Fruit fly (Drosophila melanogaster) whole organism, embryonic: ENCODE data around the gene Ythdf.
A peak's percentile ranks its signal among the peaks of the same experiment; 100 is the strongest.

Experiments used
- C15 ChIP-seq: fragments of 200-800 bp; sonication (Bioruptor generic); IDR thresholded peaks from 3 replicates; pipeline ENCODE4 v1.3.6; 2022; ENCODE audit warnings: missing biosample characterization, missing genetic modification characterization
- CG10431 ChIP-seq: fragments of 200-800 bp; sonication (Bioruptor generic); optimal IDR thresholded peaks from 3 replicates; lab custom pipeline; 2018; ENCODE audit warnings: missing biosample characterization, mild to moderate bottlenecking, missing genetic modification characterization
- CG12155 ChIP-seq: fragments of 200-800 bp; sonication (Bioruptor generic); optimal IDR thresholded peaks from 3 replicates; lab custom pipeline; 2016; ENCODE audit warnings: missing biosample characterization, missing genetic modification characterization
- CG12391 ChIP-seq: fragments of 200-800 bp; sonication (Bioruptor generic); optimal IDR thresholded peaks from 3 replicates; lab custom pipeline; 2018; ENCODE audit warnings: missing biosample characterization, mild to moderate bottlenecking, missing genetic modification characterization, moderate library complexity
- CG12659 ChIP-seq: fragments of 200-800 bp; sonication (Bioruptor generic); optimal IDR thresholded peaks from 3 replicates; lab custom pipeline; 2017; ENCODE audit warnings: mild to moderate bottlenecking, missing biosample characterization, missing genetic modification reagents, missing genetic modification characterization
- CG13287 ChIP-seq: fragments of 200-800 bp; sonication (Bioruptor generic); IDR thresholded peaks from 2 replicates; pipeline ENCODE4 v1.3.6; 2022; ENCODE audit warnings: missing biosample characterization, missing genetic modification characterization; ENCODE audit not compliant: partially characterized antibody
- CG17359 ChIP-seq: fragments of 200-800 bp; sonication (Bioruptor generic); optimal IDR thresholded peaks from 3 replicates; lab custom pipeline; 2018; ENCODE audit warnings: missing biosample characterization, mild to moderate bottlenecking, missing genetic modification characterization, moderate library complexity
- CG17568 ChIP-seq: fragments of 200-800 bp; sonication (Bioruptor generic); optimal IDR thresholded peaks from 2 replicates; lab custom pipeline; 2018; ENCODE audit warnings: missing biosample characterization, mild to moderate bottlenecking, missing genetic modification characterization, moderate library complexity
- CG3163 ChIP-seq: fragments of 200-800 bp; sonication (Bioruptor generic); optimal IDR thresholded peaks from 3 replicates; lab custom pipeline; 2016; ENCODE audit warnings: missing biosample characterization, missing genetic modification characterization
- CG33557 ChIP-seq: fragments of 200-800 bp; sonication (Bioruptor generic); optimal IDR thresholded peaks from 2 replicates; lab custom pipeline; 2019; ENCODE audit warnings: missing biosample characterization, mild to moderate bottlenecking, missing genetic modification characterization, moderate library complexity
- CG3838 ChIP-seq: fragments of 200-800 bp; sonication (Bioruptor generic); optimal IDR thresholded peaks from 3 replicates; lab custom pipeline; 2016; ENCODE audit warnings: missing biosample characterization, missing genetic modification characterization
- CG3995 ChIP-seq: fragments of 200-800 bp; sonication (Bioruptor generic); optimal IDR thresholded peaks from 3 replicates; lab custom pipeline; 2016; ENCODE audit warnings: missing biosample characterization, missing genetic modification characterization
- CG4424 ChIP-seq: fragments of 200-800 bp; sonication (Bioruptor generic); optimal IDR thresholded peaks from 3 replicates; lab custom pipeline; 2016; ENCODE audit warnings: missing biosample characterization, missing genetic modification characterization
- CG4617 ChIP-seq: fragments of 200-800 bp; sonication (Bioruptor generic); optimal IDR thresholded peaks from 3 replicates; lab custom pipeline; 2016; ENCODE audit warnings: missing biosample characterization, missing genetic modification characterization, borderline replicate concordance
- CG4707 ChIP-seq: fragments of 200-800 bp; sonication (Bioruptor generic); optimal IDR thresholded peaks from 2 replicates; lab custom pipeline; 2018; ENCODE audit warnings: missing biosample characterization, mild to moderate bottlenecking, missing genetic modification characterization, moderate library complexity
- CG5180 ChIP-seq: fragments of 200-800 bp; sonication (Bioruptor generic); optimal IDR thresholded peaks from 3 replicates; lab custom pipeline; 2017; ENCODE audit warnings: missing biosample characterization, missing genetic modification characterization, mild to moderate bottlenecking, moderate library complexity, missing genetic modification reagents
- CG6654 ChIP-seq: fragments of 200-800 bp; sonication (Bioruptor generic); optimal IDR thresholded peaks from 2 replicates; lab custom pipeline; 2017; ENCODE audit warnings: missing biosample characterization, mild to moderate bottlenecking, missing genetic modification characterization
- CG7963 ChIP-seq: fragments of 200-800 bp; sonication (Bioruptor generic); IDR thresholded peaks from 3 replicates; pipeline ENCODE4 v1.3.6; 2022; ENCODE audit warnings: missing biosample characterization, missing genetic modification characterization; ENCODE audit not compliant: partially characterized antibody
- CG8290 ChIP-seq, 3 experiments: fragments of 200-800 bp; sonication (Bioruptor generic); optimal IDR thresholded peaks; 2 replicates each; lab custom pipeline; 2016 to 2019; ENCODE audit warnings: missing biosample characterization in 3 of 3, missing genetic modification characterization in 3 of 3, mild to moderate bottlenecking in 2 of 3, moderate library complexity in 1 of 3
- CG9797 ChIP-seq: fragments of 200-800 bp; sonication (Bioruptor generic); optimal IDR thresholded peaks from 3 replicates; lab custom pipeline; 2018; ENCODE audit warnings: missing biosample characterization, mild to moderate bottlenecking, missing genetic modification characterization
- CrebB ChIP-seq: fragments of 200-800 bp; sonication (Bioruptor generic); optimal IDR thresholded peaks from 3 replicates; lab custom pipeline; 2018; ENCODE audit warnings: missing biosample characterization, mild to moderate bottlenecking, missing genetic modification characterization
- E2f1 ChIP-seq: fragments of 200-800 bp; sonication (Bioruptor generic); IDR thresholded peaks from 2 replicates; pipeline ENCODE4 v1.3.6; 2022; ENCODE audit warnings: missing biosample characterization, missing genetic modification characterization
- Hey ChIP-seq: fragments of 200-800 bp; sonication (Bioruptor generic); optimal IDR thresholded peaks from 3 replicates; lab custom pipeline; 2018; ENCODE audit warnings: missing biosample characterization, mild to moderate bottlenecking, missing genetic modification characterization
- HmgD ChIP-seq: fragments of 200-800 bp; sonication (Bioruptor generic); optimal IDR thresholded peaks from 3 replicates; lab custom pipeline; 2016; ENCODE audit warnings: missing biosample characterization, missing genetic modification characterization
- Hmr ChIP-seq: fragments of 200-800 bp; sonication (Bioruptor generic); optimal IDR thresholded peaks from 3 replicates; lab custom pipeline; 2017; ENCODE audit warnings: mild to moderate bottlenecking, missing biosample characterization, missing genetic modification reagents, missing genetic modification characterization
- Hr51 ChIP-seq, 2 experiments: fragments of 200-800 bp; sonication (Bioruptor generic); optimal IDR thresholded peaks; 2 replicates in 1 of 2; 3 replicates in 1 of 2; lab custom pipeline; 2016 to 2018; ENCODE audit warnings: missing biosample characterization in 2 of 2, missing genetic modification characterization in 2 of 2, mild to moderate bottlenecking in 1 of 2, moderate library complexity in 1 of 2
- MBD-R2 ChIP-seq: fragments of 200-800 bp; sonication (Bioruptor generic); IDR thresholded peaks from 2 replicates; pipeline ENCODE4 v1.3.6; 2022; ENCODE audit warnings: missing biosample characterization, missing genetic modification characterization
- Mrtf ChIP-seq: fragments of 200-800 bp; sonication (Bioruptor generic); IDR thresholded peaks from 3 replicates; pipeline ENCODE4 v1.3.6; 2022; ENCODE audit warnings: missing biosample characterization, missing genetic modification characterization
- Nf-YA ChIP-seq: fragments of 200-800 bp; sonication (Bioruptor generic); IDR thresholded peaks from 2 replicates; pipeline ENCODE4 v1.3.6; 2022; ENCODE audit warnings: missing biosample characterization, missing genetic modification characterization
- Optix ChIP-seq: fragments of 200-800 bp; sonication (Bioruptor generic); IDR thresholded peaks from 3 replicates; pipeline ENCODE4 v1.3.6; 2022; ENCODE audit warnings: missing biosample characterization, missing genetic modification characterization
- Xrp1 ChIP-seq: fragments of 200-800 bp; sonication (Bioruptor generic); IDR thresholded peaks from 2 replicates; pipeline ENCODE4 v1.3.6; 2022; ENCODE audit warnings: missing biosample characterization, missing genetic modification characterization
- ato ChIP-seq: fragments of 200-800 bp; sonication (Bioruptor generic); IDR thresholded peaks from 2 replicates; pipeline ENCODE4 v1.3.6; 2022; ENCODE audit warnings: missing biosample characterization, missing genetic modification characterization; ENCODE audit not compliant: partially characterized antibody
- cg ChIP-seq: fragments of 200-800 bp; sonication (Bioruptor generic); optimal IDR thresholded peaks from 3 replicates; lab custom pipeline; 2019; ENCODE audit warnings: missing biosample characterization, mild to moderate bottlenecking, missing genetic modification characterization, moderate library complexity
- chinmo ChIP-seq: fragments of 200-800 bp; sonication (Bioruptor generic); IDR thresholded peaks from 4 replicates; pipeline ENCODE4 v1.3.6; 2022; ENCODE audit warnings: missing biosample characterization, missing genetic modification characterization; ENCODE audit not compliant: partially characterized antibody
- crc ChIP-seq: fragments of 200-800 bp; sonication (Bioruptor generic); optimal IDR thresholded peaks from 2 replicates; lab custom pipeline; 2016; ENCODE audit warnings: missing biosample characterization, missing genetic modification characterization
- crp ChIP-seq, 2 experiments: fragments of 200-800 bp; sonication (Bioruptor generic); optimal IDR thresholded peaks; 2 replicates in 1 of 2; 3 replicates in 1 of 2; lab custom pipeline; 2017; ENCODE audit warnings: missing biosample characterization in 2 of 2, missing genetic modification characterization in 2 of 2, mild to moderate bottlenecking in 1 of 2, moderate library complexity in 1 of 2
- disco-r ChIP-seq: fragments of 200-800 bp; sonication (Bioruptor generic); optimal IDR thresholded peaks from 2 replicates; lab custom pipeline; 2016; ENCODE audit warnings: missing biosample characterization, missing genetic modification characterization
- gem ChIP-seq: fragments of 200-800 bp; sonication (Bioruptor generic); optimal IDR thresholded peaks from 2 replicates; lab custom pipeline; 2019; ENCODE audit warnings: missing biosample characterization, mild to moderate bottlenecking, missing genetic modification characterization, moderate library complexity
- gfzf ChIP-seq: fragments of 200-800 bp; sonication (Bioruptor generic); optimal IDR thresholded peaks from 2 replicates; lab custom pipeline; 2016; ENCODE audit warnings: missing biosample characterization, mild to moderate bottlenecking, missing genetic modification characterization, moderate library complexity
- grn ChIP-seq: fragments of 200-800 bp; sonication (Bioruptor generic); optimal IDR thresholded peaks from 3 replicates; lab custom pipeline; 2017; ENCODE audit warnings: missing biosample characterization, missing genetic modification characterization
- gsb-n ChIP-seq: fragments of 200-800 bp; sonication (Bioruptor generic); optimal IDR thresholded peaks from 3 replicates; lab custom pipeline; 2018; ENCODE audit warnings: missing biosample characterization, mild to moderate bottlenecking, missing genetic modification characterization
- her ChIP-seq: fragments of 200-800 bp; sonication (Bioruptor generic); optimal IDR thresholded peaks from 2 replicates; lab custom pipeline; 2016; ENCODE audit warnings: missing biosample characterization, missing genetic modification characterization
- lab ChIP-seq: fragments of 200-800 bp; sonication (Bioruptor generic); optimal IDR thresholded peaks from 3 replicates; lab custom pipeline; 2017; ENCODE audit warnings: missing biosample characterization, missing genetic modification characterization, mild to moderate bottlenecking, moderate library complexity, missing genetic modification reagents
- nerfin-1 ChIP-seq: fragments of 200-800 bp; sonication (Bioruptor generic); optimal IDR thresholded peaks from 3 replicates; lab custom pipeline; 2019; ENCODE audit warnings: missing biosample characterization, mild to moderate bottlenecking, missing genetic modification characterization, moderate library complexity
- row ChIP-seq: fragments of 200-800 bp; sonication (Bioruptor generic); IDR thresholded peaks from 3 replicates; pipeline ENCODE4 v1.3.6; 2022; ENCODE audit warnings: missing biosample characterization, missing genetic modification characterization
- sens ChIP-seq: fragments of 200-800 bp; sonication (Bioruptor generic); peaks from one replicate; lab custom pipeline; 2016; ENCODE audit warnings: missing biosample characterization, missing genetic modification characterization
- trem ChIP-seq: fragments of 200-800 bp; optimal IDR thresholded peaks from 3 replicates; lab custom pipeline; 2019; ENCODE audit warnings: missing biosample characterization, mild to moderate bottlenecking, missing genetic modification characterization, moderate library complexity
- unc-4 ChIP-seq: fragments of 200-800 bp; sonication (Bioruptor generic); IDR thresholded peaks from 2 replicates; pipeline ENCODE4 v1.3.6; 2022; ENCODE audit warnings: missing biosample characterization, missing genetic modification characterization; ENCODE audit not compliant: partially characterized antibody
- wdn ChIP-seq: fragments of 200-800 bp; sonication (Bioruptor generic); IDR thresholded peaks from 2 replicates; pipeline ENCODE4 v1.3.6; 2022; ENCODE audit warnings: missing biosample characterization, missing genetic modification characterization

The Ythdf gene

DNA sequence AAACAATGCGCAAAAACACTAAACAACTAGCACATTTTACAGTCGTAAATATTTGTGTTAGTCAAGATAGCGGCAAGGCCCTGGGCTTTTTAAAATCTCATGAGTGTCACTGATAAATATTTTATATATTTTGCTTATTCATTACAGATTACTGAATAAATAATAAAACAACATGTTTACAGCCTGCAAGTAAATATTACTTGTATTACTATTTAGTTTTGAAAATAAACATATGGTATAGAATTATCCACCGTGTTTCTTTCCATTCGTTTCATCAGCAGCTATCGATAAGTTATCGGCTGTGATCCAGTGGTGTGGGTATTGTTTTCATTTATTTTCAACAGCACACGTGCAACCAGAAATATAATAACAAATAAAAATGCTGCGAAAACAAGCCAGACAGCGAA, 35.5 kb upstream of the Ythdf start, which contains the start of the genes shams and CG11920 (continued):
- TF ChIP-seq sens (GFP tag; lab: Kevin White, UChicago) = peak; percentile 80
- TF ChIP-seq CG8290 (GFP tag; optimal IDR thresholded peaks at IDR 0.05; lab: Kevin White, UChicago) = peak; percentile 20
- peak in 1 of 2 experiments; percentile 16 for TF ChIP-seq CG8290 (tag; optimal IDR thresholded peaks at IDR 0.05; lab: Kevin White, UChicago)
- no peak for TF ChIP-seq Hmr
- peak; percentile 57 for TF ChIP-seq gem (tag; lab: Kevin White, UChicago)
- no peak for TF ChIP-seq crc
- TF ChIP-seq CG17568 (GFP tag; lab: Kevin White, UChicago) = peak; percentile 31
- TF ChIP-seq CG12659 (GFP tag; lab: Kevin White, UChicago) = peak; percentile 54
- TF ChIP-seq E2f1 (GFP tag; lab: Robert Waterston, UW) = no peak
- no peak for TF ChIP-seq CG6654 (GFP tag; lab: Kevin White, UChicago)
- peak; percentile 39; the same call in 1 of the 3 replicates for TF ChIP-seq CG7963 (GFP tag; lab: Robert Waterston, UW)
- peak; percentile 57 for TF ChIP-seq CG3995
- peak; percentile 66 for TF ChIP-seq CG12391 (tag; lab: Kevin White, UChicago)
- TF ChIP-seq unc-4 (GFP tag; lab: Robert Waterston, UW) = peak; percentile 67
- TF ChIP-seq CG3838 (GFP tag; lab: Kevin White, UChicago) = peak; percentile 36
- TF ChIP-seq HmgD (GFP tag; lab: Kevin White, UChicago) = no peak
- peak; percentile 57; the same call in 1 of the 2 replicates for TF ChIP-seq ato (GFP tag; lab: Robert Waterston, UW)
- no peak for TF ChIP-seq Hr51 (GFP tag; optimal IDR thresholded peaks at IDR 0.05; lab: Kevin White, UChicago)
- no peak for TF ChIP-seq CG9797
- TF ChIP-seq cg (GFP tag; lab: Kevin White, UChicago) = peak; percentile 16
- TF ChIP-seq CG3163 (GFP tag; lab: Kevin White, UChicago) = no peak
- TF ChIP-seq trem (tag; lab: Kevin White, UChicago) = peak; percentile 84
- TF ChIP-seq CG13287 (GFP tag; lab: Robert Waterston, UW) = peak; percentile 74
- TF ChIP-seq grn (GFP tag; lab: Kevin White, UChicago) = no peak
- TF ChIP-seq CG4424 (GFP tag; lab: Kevin White, UChicago) = no peak
- no peak for TF ChIP-seq Nf-YA (GFP tag; lab: Robert Waterston, UW)
- no peak for TF ChIP-seq Hey (tag; lab: Kevin White, UChicago)
- no peak for TF ChIP-seq wdn (GFP tag; lab: Robert Waterston, UW)
- TF ChIP-seq nerfin-1 (tag; lab: Kevin White, UChicago) = peak; percentile 48
- TF ChIP-seq CG4617 (GFP tag; lab: Kevin White, UChicago) = peak; percentile 60
- no peak for TF ChIP-seq disco-r
- peak; percentile 40 for TF ChIP-seq gsb-n (tag; lab: Kevin White, UChicago)
- no peak for TF ChIP-seq her
- TF ChIP-seq CG12155 = peak; percentile 26
- TF ChIP-seq CG4707 (GFP tag; lab: Kevin White, UChicago) = no peak
- TF ChIP-seq CG17359 = no peak
- TF ChIP-seq CG10431 = peak; percentile 24
- no peak for TF ChIP-seq CG5180
- no peak for TF ChIP-seq CG33557 (GFP tag; lab: Kevin White, UChicago)

DNA sequence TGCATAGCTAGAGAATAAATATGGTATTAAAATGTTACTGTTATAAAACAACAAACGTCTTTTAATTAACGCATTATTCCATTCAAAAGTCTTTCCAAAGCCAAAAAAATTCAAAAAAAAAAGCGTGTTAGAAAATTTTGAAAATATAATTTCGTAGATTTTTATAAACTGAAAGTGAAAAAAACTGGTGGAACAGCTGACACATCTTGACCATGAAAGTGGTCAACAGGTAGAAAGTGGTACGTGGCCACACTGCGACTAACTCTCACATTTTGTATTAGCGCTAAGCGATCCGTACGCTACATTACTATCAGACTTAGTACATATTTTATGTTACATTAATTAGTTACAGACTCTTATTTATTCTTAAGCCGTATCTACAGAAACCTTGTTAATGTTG, 31.8 kb upstream of the Ythdf start, which contains the start of gene CG11836:
Gene CG11836 (plus strand): TSS at position 256 of the 400 bp plus-strand sequence.
- TF ChIP-seq Xrp1 (no peak), lab (GFP tag; lab: Kevin White, UChicago) (no peak), Optix (GFP tag; lab: Robert Waterston, UW) (no peak), CrebB (tag; lab: Kevin White, UChicago) (no peak), crp (GFP tag; optimal IDR thresholded peaks at IDR 0.05; lab: Kevin White, UChicago) (peak in 1 of 2 experiments; percentile 74), CG6654 (GFP tag; lab: Kevin White, UChicago) (no peak), C15 (GFP tag; lab: Robert Waterston, UW) (no peak), MBD-R2 (GFP tag; lab: Robert Waterston, UW) (0 out of 2 replicates have a peak, but pooled peaks have one; percentile 8), row (GFP tag; lab: Robert Waterston, UW) (0 out of 3 replicates have a peak, but pooled peaks have one; percentile 29), chinmo (GFP tag; lab: Robert Waterston, UW) (no peak), Mrtf (GFP tag; lab: Robert Waterston, UW) (no peak), gfzf (peak; percentile 59)
